Worm (Caenorhabditis elegans) whole organism, mixed stage, embryonic: ENCODE results near the gene C47E12.14.

Experiments used
- ces-1 ChIP-seq: fragments of 150-350 bp; optimal IDR thresholded peaks from 2 replicates; lab custom pipeline; 2014; ENCODE audit warnings: missing biosample characterization, missing genetic modification reagents, missing genetic modification characterization
- drap-1 ChIP-seq: fragments of 200-800 bp; sonication (Bioruptor generic); optimal IDR thresholded peaks from 3 replicates; lab custom pipeline; 2018; ENCODE audit warnings: mild to moderate bottlenecking, missing genetic modification characterization, missing compliant biosample characterization
- ham-2 ChIP-seq: fragments of 200-800 bp; sonication (Bioruptor generic); optimal IDR thresholded peaks from 2 replicates; lab custom pipeline; 2018; ENCODE audit warnings: mild to moderate bottlenecking, missing genetic modification characterization, missing compliant biosample characterization
- lin-13 ChIP-seq: fragments of 150-350 bp; optimal IDR thresholded peaks from 2 replicates; lab custom pipeline; 2014; ENCODE audit warnings: missing biosample characterization, missing genetic modification characterization
- mep-1 ChIP-seq: fragments of 150-350 bp; optimal IDR thresholded peaks from 2 replicates; lab custom pipeline; 2017; ENCODE audit warnings: missing biosample characterization, missing genetic modification reagents, missing genetic modification characterization, inconsistent platforms
- nhr-12 ChIP-seq: fragments of 150-350 bp; optimal IDR thresholded peaks from 2 replicates; lab custom pipeline; 2014; ENCODE audit warnings: missing biosample characterization, missing genetic modification characterization
- nhr-237 ChIP-seq: fragments of 150-350 bp; optimal IDR thresholded peaks from 2 replicates; lab custom pipeline; 2014; ENCODE audit warnings: missing biosample characterization, missing genetic modification characterization
- nhr-28 ChIP-seq: fragments of 150-350 bp; optimal IDR thresholded peaks from 2 replicates; lab custom pipeline; 2014; ENCODE audit warnings: missing biosample characterization, missing genetic modification characterization
- nhr-76 ChIP-seq: sonication (generic microtip); optimal IDR thresholded peaks from 2 replicates; lab custom pipeline; 2017; ENCODE audit warnings: missing biosample characterization, missing genetic modification characterization
- snpc-4 ChIP-seq: fragments of 150-350 bp; optimal IDR thresholded peaks from 2 replicates; lab custom pipeline; 2014; ENCODE audit warnings: missing biosample characterization, missing genetic modification characterization
- unc-120 ChIP-seq: sonication (generic microtip); optimal IDR thresholded peaks from 2 replicates; lab custom pipeline; 2017; ENCODE audit warnings: missing genetic modification characterization, missing compliant biosample characterization; ENCODE audit not compliant: poor library complexity, severe bottlenecking
- unc-62 ChIP-seq: fragments of 150-350 bp; optimal IDR thresholded peaks from 2 replicates; lab custom pipeline; 2014; ENCODE audit warnings: missing biosample characterization, missing genetic modification reagents, missing genetic modification characterization

DNA sequence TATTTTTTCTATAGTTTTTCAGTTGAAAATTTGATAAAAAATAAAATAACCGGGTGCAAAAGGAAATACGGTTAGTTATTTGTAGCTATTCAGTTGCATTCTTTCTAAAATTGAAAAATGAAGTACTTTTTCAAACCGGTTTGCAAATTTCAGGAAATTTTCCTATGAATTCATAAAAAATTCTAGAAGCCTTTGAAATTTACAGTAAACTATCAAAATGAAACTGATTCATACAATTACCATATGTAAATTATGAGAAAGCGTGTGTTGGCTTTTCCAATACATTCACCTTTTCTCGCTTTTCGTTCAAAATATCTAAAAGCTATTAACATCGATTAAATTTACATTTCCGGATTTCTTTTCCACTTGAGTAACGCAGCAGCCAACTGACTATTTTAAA is 40.8 kb upstream of the C47E12.14 start, which contains the start of gene ent-7:
- TF ChIP-seq unc-120 (tag; lab: Kevin White, UChicago) (no peak), nhr-12 (tag; lab: Kevin White, UChicago) (no peak), mep-1 (tag; lab: Kevin White, UChicago) (no peak), nhr-28 (no peak), ces-1 (GFP tag; lab: Kevin White, UChicago) (no peak), nhr-76 (tag; lab: Kevin White, UChicago) (no peak), drap-1 (no peak), ham-2 (no peak), snpc-4 (no peak), unc-62 (GFP tag; lab: Kevin White, UChicago) (no peak), lin-13 (no peak), nhr-237 (tag; lab: Kevin White, UChicago) (no peak)
